Worm (Caenorhabditis elegans) whole organism, L3 larva: ENCODE measurements around the gene btb-9.

Experiments used
- ceh-9 ChIP-seq: sonication (generic microtip); optimal IDR thresholded peaks from 2 replicates; lab custom pipeline; 2018; ENCODE audit warnings: missing biosample characterization, missing genetic modification characterization
- lin-39 ChIP-seq: fragments of 150-350 bp; optimal IDR thresholded peaks from 2 replicates; lab custom pipeline; 2018; ENCODE audit warnings: missing biosample characterization, missing genetic modification reagents, missing genetic modification characterization
- nhr-237 ChIP-seq: fragments of 150-350 bp; optimal IDR thresholded peaks from 2 replicates; lab custom pipeline; 2014; ENCODE audit warnings: missing biosample characterization, missing genetic modification characterization
- nhr-76 ChIP-seq: fragments of 150-350 bp; sonication (generic microtip); optimal IDR thresholded peaks from 5 replicates; lab custom pipeline; 2014; ENCODE audit warnings: missing biosample characterization, missing genetic modification characterization
- ztf-4 ChIP-seq: fragments of 150-350 bp; optimal IDR thresholded peaks from 2 replicates; lab custom pipeline; 2014; ENCODE audit warnings: missing biosample characterization, missing genetic modification characterization

- TF ChIP-seq ztf-4 (no peak), nhr-76 (tag; lab: Kevin White, UChicago) (no peak), lin-39 (tag; lab: Kevin White, UChicago) (no peak), nhr-237 (no peak), ceh-9 (tag; lab: Kevin White, UChicago) (no peak)
Measured at ce11 chrII:1730103-1730502, 1.8 kb downstream of the btb-9 start, which contains the start of gene ceh-81.
